Worm (Caenorhabditis elegans) whole organism, L3 larva: ENCODE data around the gene Y62E10A.24.

Source experiments
- R02D3.7 ChIP-seq: fragments of 150-350 bp; optimal IDR thresholded peaks from 2 replicates; lab custom pipeline; 2014; ENCODE audit warnings: missing biosample characterization, missing genetic modification characterization
- ZK546.5 ChIP-seq: sonication (generic microtip); optimal IDR thresholded peaks from 2 replicates; lab custom pipeline; 2017; ENCODE audit warnings: missing biosample characterization, missing genetic modification characterization
- ama-1 ChIP-seq: fragments of 150-350 bp; optimal IDR thresholded peaks from 2 replicates; lab custom pipeline; 2018
- ceh-82 ChIP-seq: fragments of 150-350 bp; optimal IDR thresholded peaks from 2 replicates; lab custom pipeline; 2014; ENCODE audit warnings: missing biosample characterization, missing genetic modification characterization
- ceh-9 ChIP-seq: sonication (generic microtip); optimal IDR thresholded peaks from 2 replicates; lab custom pipeline; 2018; ENCODE audit warnings: missing biosample characterization, missing genetic modification characterization
- daf-12 ChIP-seq: fragments of 150-350 bp; optimal IDR thresholded peaks from 2 replicates; lab custom pipeline; 2014; ENCODE audit warnings: missing biosample characterization, missing genetic modification reagents, missing genetic modification characterization
- egl-27 ChIP-seq: sonication (generic microtip); optimal IDR thresholded peaks from 4 replicates; lab custom pipeline; 2017; ENCODE audit warnings: missing biosample characterization, missing genetic modification reagents, missing genetic modification characterization
- egl-5 ChIP-seq: fragments of 150-350 bp; optimal IDR thresholded peaks from 2 replicates; lab custom pipeline; 2017; ENCODE audit warnings: missing biosample characterization, missing genetic modification reagents, missing genetic modification characterization, inconsistent platforms
- elt-1 ChIP-seq: fragments of 150-350 bp; optimal IDR thresholded peaks from 2 replicates; lab custom pipeline; 2014; ENCODE audit warnings: missing biosample characterization, missing genetic modification characterization
- elt-2 ChIP-seq: sonication (generic microtip); optimal IDR thresholded peaks from 2 replicates; lab custom pipeline; 2016; ENCODE audit warnings: missing genetic modification reagents, mild to moderate bottlenecking, missing genetic modification characterization, missing compliant biosample characterization
- eor-1 ChIP-seq, 2 experiments: fragments of 150-350 bp; optimal IDR thresholded peaks; 2 replicates each; lab custom pipeline; 2014 to 2018; ENCODE audit warnings: missing biosample characterization in 2 of 2, missing genetic modification characterization in 2 of 2
- fkh-10 ChIP-seq: sonication (generic microtip); optimal IDR thresholded peaks from 2 replicates; lab custom pipeline; 2017; ENCODE audit warnings: missing biosample characterization, missing genetic modification reagents, missing genetic modification characterization
- fkh-2 ChIP-seq: fragments of 150-350 bp; optimal IDR thresholded peaks from 2 replicates; lab custom pipeline; 2014; ENCODE audit warnings: missing biosample characterization, missing genetic modification reagents, missing genetic modification characterization
- fos-1 ChIP-seq: fragments of 150-350 bp; optimal IDR thresholded peaks from 2 replicates; lab custom pipeline; 2014; ENCODE audit warnings: missing biosample characterization, missing genetic modification characterization
- hmg-11 ChIP-seq: sonication (generic microtip); optimal IDR thresholded peaks from 2 replicates; lab custom pipeline; 2016; ENCODE audit warnings: missing genetic modification characterization, missing compliant biosample characterization
- jun-1 ChIP-seq: fragments of 150-350 bp; optimal IDR thresholded peaks from 2 replicates; lab custom pipeline; 2014; ENCODE audit warnings: missing biosample characterization, missing genetic modification reagents, missing genetic modification characterization
- lin-15B ChIP-seq: fragments of 150-350 bp; optimal IDR thresholded peaks from 2 replicates; lab custom pipeline; 2014; ENCODE audit warnings: missing biosample characterization, missing genetic modification characterization
- lin-39 ChIP-seq: fragments of 150-350 bp; optimal IDR thresholded peaks from 2 replicates; lab custom pipeline; 2018; ENCODE audit warnings: missing biosample characterization, missing genetic modification reagents, missing genetic modification characterization
- lsy-12 ChIP-seq: sonication (generic microtip); optimal IDR thresholded peaks from 2 replicates; lab custom pipeline; 2016; ENCODE audit warnings: mild to moderate bottlenecking, missing genetic modification characterization, missing compliant biosample characterization
- nfya-1 ChIP-seq: sonication (generic microtip); optimal IDR thresholded peaks from 2 replicates; lab custom pipeline; 2017; ENCODE audit warnings: missing genetic modification characterization, mild to moderate bottlenecking, missing compliant biosample characterization, antibody characterized with exemption, moderate library complexity; ENCODE audit not compliant: insufficient read depth
- nhr-12 ChIP-seq: fragments of 150-350 bp; optimal IDR thresholded peaks from 2 replicates; lab custom pipeline; 2014; ENCODE audit warnings: missing biosample characterization, missing genetic modification characterization
- nhr-23 ChIP-seq: fragments of 150-350 bp; optimal IDR thresholded peaks from 2 replicates; lab custom pipeline; 2014; ENCODE audit warnings: missing biosample characterization, missing genetic modification reagents, missing genetic modification characterization
- nhr-237 ChIP-seq: fragments of 150-350 bp; optimal IDR thresholded peaks from 2 replicates; lab custom pipeline; 2014; ENCODE audit warnings: missing biosample characterization, missing genetic modification characterization
- nhr-25 ChIP-seq: sonication (generic microtip); optimal IDR thresholded peaks from 2 replicates; lab custom pipeline; 2017; ENCODE audit warnings: missing biosample characterization, missing genetic modification characterization
- nhr-28 ChIP-seq: fragments of 150-350 bp; optimal IDR thresholded peaks from 2 replicates; lab custom pipeline; 2014; ENCODE audit warnings: missing biosample characterization, missing genetic modification characterization
- nhr-67 ChIP-seq: fragments of 150-350 bp; optimal IDR thresholded peaks from 2 replicates; lab custom pipeline; 2014; ENCODE audit warnings: missing biosample characterization, missing genetic modification characterization
- pha-4 ChIP-seq: fragments of 150-350 bp; optimal IDR thresholded peaks from 2 replicates; lab custom pipeline; 2014; ENCODE audit warnings: missing biosample characterization, missing genetic modification reagents, missing genetic modification characterization
- pqm-1 ChIP-seq: fragments of 150-350 bp; optimal IDR thresholded peaks from 2 replicates; lab custom pipeline; 2017; ENCODE audit warnings: missing biosample characterization, missing genetic modification characterization, inconsistent platforms
- sea-2 ChIP-seq: fragments of 150-350 bp; sonication (generic microtip); optimal IDR thresholded peaks from 4 replicates; lab custom pipeline; 2014; ENCODE audit warnings: missing biosample characterization, missing genetic modification reagents, missing genetic modification characterization
- tbx-2 ChIP-seq: sonication (generic microtip); optimal IDR thresholded peaks from 2 replicates; lab custom pipeline; 2016; ENCODE audit warnings: mild to moderate bottlenecking, missing genetic modification characterization, missing compliant biosample characterization
- unc-39 ChIP-seq: sonication (generic microtip); optimal IDR thresholded peaks from 4 replicates; lab custom pipeline; 2017; ENCODE audit warnings: missing biosample characterization, missing genetic modification characterization
- unc-62 ChIP-seq: fragments of 150-350 bp; sonication (generic microtip); optimal IDR thresholded peaks from 4 replicates; lab custom pipeline; 2014; ENCODE audit warnings: missing biosample characterization, missing genetic modification reagents, missing genetic modification characterization
- zag-1 ChIP-seq: fragments of 150-350 bp; optimal IDR thresholded peaks from 2 replicates; lab custom pipeline; 2014; ENCODE audit warnings: missing biosample characterization, missing genetic modification characterization
- ztf-4 ChIP-seq: fragments of 150-350 bp; optimal IDR thresholded peaks from 2 replicates; lab custom pipeline; 2014; ENCODE audit warnings: missing biosample characterization, missing genetic modification characterization

The Y62E10A.24 gene

DNA sequence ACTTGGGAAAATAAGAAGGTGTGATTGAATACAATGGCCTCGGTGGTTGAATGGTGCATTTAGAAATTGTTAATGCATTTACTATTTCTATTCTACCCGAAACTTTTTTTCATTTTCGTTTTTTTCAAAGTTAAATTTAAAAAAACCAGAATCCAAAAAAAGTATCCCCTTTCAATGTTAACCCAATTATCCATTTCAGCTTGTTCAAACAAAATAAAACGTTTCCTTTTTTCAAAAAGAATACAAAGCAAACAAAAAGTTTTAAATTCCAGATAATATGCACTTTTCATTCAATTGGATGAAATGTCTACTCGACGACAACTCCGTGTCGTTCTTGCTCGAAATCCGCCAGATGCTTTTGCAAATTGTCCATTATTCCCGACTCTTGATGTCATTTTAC, 28.0 kb upstream of the Y62E10A.24 start, which contains the start of gene W02A2.5:
Gene W02A2.5, plus strand, starts transcription at position 301 of the 400 bp plus-strand sequence.
- TF ChIP-seq egl-27 (no peak), nhr-25 (tag; lab: Kevin White, UChicago) (no peak), elt-1 (tag; lab: Kevin White, UChicago) (no peak), ZK546.5 (tag; lab: Kevin White, UChicago) (no peak), fkh-2 (tag; lab: Kevin White, UChicago) (no peak), lin-15B (tag; lab: Kevin White, UChicago) (no peak), ceh-82 (tag; lab: Kevin White, UChicago) (no peak), eor-1 (tag; optimal IDR thresholded peaks at IDR 0.05; lab: Kevin White, UChicago) (no peak)

DNA sequence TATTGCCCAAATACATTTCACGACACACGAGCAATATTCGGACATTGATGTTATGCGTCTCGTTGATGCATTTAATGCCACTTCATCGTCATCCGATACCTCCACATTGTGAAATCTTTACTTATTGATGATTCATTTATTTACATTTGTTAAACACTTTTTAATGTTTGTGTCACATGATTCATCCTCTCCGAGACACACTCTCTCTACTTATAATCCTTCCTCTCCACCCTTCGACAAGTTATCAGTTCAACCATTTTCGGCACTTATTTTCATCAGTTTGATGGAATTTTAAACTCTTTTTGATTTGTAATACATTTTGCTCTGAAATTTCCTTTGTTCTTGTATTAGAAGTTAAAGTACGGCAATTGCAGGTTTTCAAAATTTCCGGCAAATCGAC, 24.4 kb upstream of the Y62E10A.24 start:
- no peak for TF ChIP-seq ceh-9 (tag; lab: Kevin White, UChicago)
- peak; percentile 66 for TF ChIP-seq elt-2 (tag; lab: Kevin White, UChicago)
- no peak for TF ChIP-seq ceh-82 (tag; lab: Kevin White, UChicago)
- TF ChIP-seq nhr-23 (tag; lab: Kevin White, UChicago), result no peak
- no peak for TF ChIP-seq egl-5 (tag; lab: Kevin White, UChicago)
- no peak for TF ChIP-seq unc-62 (GFP tag; lab: Kevin White, UChicago)
- peak; percentile 85 for TF ChIP-seq jun-1 (tag; lab: Kevin White, UChicago)
- no peak for TF ChIP-seq unc-39 (tag; lab: Kevin White, UChicago)
- TF ChIP-seq tbx-2 (tag; lab: Kevin White, UChicago), result no peak
- TF ChIP-seq hmg-11, result no peak
- no peak for TF ChIP-seq ZK546.5 (tag; lab: Kevin White, UChicago)
- no peak for TF ChIP-seq nfya-1
- peak; percentile 64 for TF ChIP-seq pqm-1 (tag; lab: Kevin White, UChicago)
- no peak for TF ChIP-seq nhr-12 (tag; lab: Kevin White, UChicago)
- TF ChIP-seq ztf-4, result no peak
- no peak for TF ChIP-seq R02D3.7
- no peak for TF ChIP-seq fkh-2 (tag; lab: Kevin White, UChicago)
- no peak for TF ChIP-seq lin-39 (tag; lab: Kevin White, UChicago)
- TF ChIP-seq nhr-67 (tag; lab: Kevin White, UChicago), result no peak
- peak; percentile 99 for TF ChIP-seq pha-4 (tag; lab: Kevin White, UChicago)
- no peak for TF ChIP-seq ama-1 (lab: Kevin White, UChicago)
- TF ChIP-seq sea-2, result no peak
- TF ChIP-seq nhr-25 (tag; lab: Kevin White, UChicago), result no peak
- TF ChIP-seq fos-1 (tag; lab: Kevin White, UChicago), result peak; percentile 36
- no peak for TF ChIP-seq fkh-10
- TF ChIP-seq lin-15B (tag; lab: Kevin White, UChicago), result no peak
- no peak for TF ChIP-seq elt-1 (tag; lab: Kevin White, UChicago)
- no peak for TF ChIP-seq daf-12 (tag; lab: Kevin White, UChicago)

DNA sequence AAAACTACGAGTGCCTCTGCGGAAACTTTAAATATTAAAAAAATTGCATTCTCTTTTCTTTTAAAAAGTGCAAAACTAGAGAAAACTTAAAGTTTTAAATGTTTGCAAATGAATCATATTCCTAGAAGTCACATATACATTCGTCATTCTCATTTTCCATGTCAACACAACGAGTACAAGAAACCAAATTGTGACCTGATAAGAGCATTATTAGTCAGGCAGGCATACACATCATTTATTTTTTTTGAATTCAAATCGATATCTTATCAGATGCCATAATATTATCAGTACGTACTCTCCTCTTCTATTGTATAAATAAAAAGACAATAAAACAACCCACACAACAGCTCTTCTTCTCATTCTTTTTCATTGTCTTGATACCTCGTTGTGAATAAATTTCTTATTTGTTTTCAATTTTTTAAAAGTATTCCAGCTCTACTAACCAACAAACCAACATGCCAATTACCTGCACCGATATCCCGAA, 23.2 kb upstream of the Y62E10A.24 start, which contains the start of gene W02A2.9:
Gene W02A2.9, plus strand, starts transcription at position 434 of the 484 bp plus-strand sequence.
- no peak for TF ChIP-seq zag-1
- TF ChIP-seq egl-5 (tag; lab: Kevin White, UChicago), result no peak
- TF ChIP-seq jun-1 (tag; lab: Kevin White, UChicago), result peak; percentile 60
- peak; percentile 99 for TF ChIP-seq pqm-1 (tag; lab: Kevin White, UChicago)
- TF ChIP-seq elt-2 (tag; lab: Kevin White, UChicago), result peak; percentile 89
- no peak for TF ChIP-seq eor-1 (tag; optimal IDR thresholded peaks at IDR 0.05; lab: Kevin White, UChicago)
- TF ChIP-seq pha-4 (tag; lab: Kevin White, UChicago), result peak; percentile 87
- TF ChIP-seq nfya-1, result no peak
- TF ChIP-seq nhr-23 (tag; lab: Kevin White, UChicago), result no peak
- no peak for TF ChIP-seq lsy-12
- no peak for TF ChIP-seq nhr-67 (tag; lab: Kevin White, UChicago)
- TF ChIP-seq, all 47 proteins: peak for 4

DNA sequence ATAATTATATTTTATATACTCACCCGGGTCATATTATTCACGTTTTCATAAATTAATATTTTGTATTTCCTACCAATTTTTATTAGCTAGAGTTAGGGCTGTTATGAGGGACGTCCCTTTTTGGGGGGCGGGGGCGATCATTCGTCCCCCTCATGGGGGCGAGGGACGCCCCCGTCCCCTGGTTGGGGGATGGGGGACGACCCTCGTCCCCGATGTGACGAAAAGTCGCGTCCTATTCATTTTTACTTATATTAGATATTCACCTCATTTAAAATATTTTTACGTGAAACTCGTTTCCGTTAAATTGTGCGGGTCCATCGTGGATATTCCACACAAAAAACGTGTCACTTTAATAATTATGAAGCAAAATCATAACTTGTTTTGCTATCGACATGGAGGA, 21.9 kb upstream of the Y62E10A.24 start, which contains the start of gene W02A2.12:
Gene W02A2.12, minus strand, starts transcription at position 240 of the 400 bp plus-strand sequence.
- TF ChIP-seq sea-2, result no peak
- TF ChIP-seq egl-5 (tag; lab: Kevin White, UChicago), result no peak

DNA sequence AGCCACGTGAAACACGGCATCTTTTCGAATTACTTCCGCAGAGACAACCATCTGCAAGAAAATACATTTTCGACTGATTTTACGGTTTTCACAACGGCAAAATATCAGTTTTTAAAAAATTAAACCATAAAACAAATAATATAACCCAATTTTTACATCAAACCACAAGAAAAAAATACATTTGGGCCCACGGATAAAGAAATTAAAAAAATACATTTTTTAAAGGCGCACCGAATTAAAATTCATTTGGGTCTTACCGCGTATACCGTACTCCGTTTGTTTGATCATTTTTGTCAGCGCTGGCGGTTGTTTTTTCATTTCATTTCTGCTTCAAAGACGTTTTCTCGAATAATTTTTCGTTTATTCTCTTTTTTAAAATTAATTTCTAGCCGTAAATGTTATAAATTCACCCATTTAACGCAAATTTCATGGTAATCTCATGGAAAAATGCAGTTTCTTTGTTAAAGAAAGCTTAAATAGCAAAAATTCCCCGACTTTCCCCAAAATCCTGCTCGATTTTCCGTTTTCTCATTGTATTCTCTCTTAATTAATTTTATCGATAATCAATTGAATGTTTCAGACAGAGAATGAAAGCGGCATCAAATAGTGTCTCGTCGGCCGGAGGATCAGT, 17.3 kb upstream of the Y62E10A.24 start, which contains the start of the genes rec-8 and mex-5:
Gene rec-8, minus strand, starts transcription at position 51 of the 631 bp plus-strand sequence.
Gene mex-5, plus strand, starts transcription at position 581 of the 631 bp plus-strand sequence.
- TF ChIP-seq tbx-2 (tag; lab: Kevin White, UChicago) (no peak), fkh-10 (no peak), nhr-28 (tag; lab: Kevin White, UChicago) (no peak), nhr-237 (tag; lab: Kevin White, UChicago) (no peak), elt-1 (tag; lab: Kevin White, UChicago) (peak; percentile 80), lin-15B (tag; lab: Kevin White, UChicago) (no peak)
